Worm (Caenorhabditis elegans): Measurements from ENCODE around the gene F10E7.5.

- TF ChIP-seq F22D6.2 (tag; optimal IDR thresholded peaks at IDR 0.05) (no peak), ceh-100 (GFP tag; IDR thresholded peaks at IDR 0.05) (no peak)
Observed at ce11 chrII:7116350-7116749, 4.6 kb downstream of the F10E7.5 start, which contains the start of gene spon-1.

All from whole organism, young adult.